Worm (Caenorhabditis elegans) whole organism, late embryonic: ENCODE results near the gene sir-2.1.

Source experiments
- C08G9.2 ChIP-seq: sonication (generic microtip); optimal IDR thresholded peaks from 2 replicates; lab custom pipeline; 2016; ENCODE audit warnings: mild to moderate bottlenecking, missing genetic modification characterization, moderate library complexity, missing compliant biosample characterization
- C38D4.7 ChIP-seq: fragments of 200-800 bp; sonication (Bioruptor generic); optimal IDR thresholded peaks from 2 replicates; lab custom pipeline; 2018; ENCODE audit warnings: mild to moderate bottlenecking, missing genetic modification characterization, moderate library complexity, missing compliant biosample characterization
- F13H6.1 ChIP-seq: sonication (generic microtip); optimal IDR thresholded peaks from 2 replicates; lab custom pipeline; 2016; ENCODE audit warnings: missing genetic modification characterization, missing compliant biosample characterization
- K09A11.1 ChIP-seq: sonication (generic microtip); optimal IDR thresholded peaks from 2 replicates; lab custom pipeline; 2017; ENCODE audit warnings: antibody characterized with exemption, mild to moderate bottlenecking, missing genetic modification characterization, missing compliant biosample characterization; ENCODE audit not compliant: insufficient read depth
- Y22D7AL.16 ChIP-seq: sonication (generic microtip); optimal IDR thresholded peaks from 2 replicates; lab custom pipeline; 2016; ENCODE audit warnings: missing genetic modification characterization, missing compliant biosample characterization
- ahr-1 ChIP-seq: sonication (generic microtip); optimal IDR thresholded peaks from 2 replicates; lab custom pipeline; 2016; ENCODE audit warnings: missing genetic modification characterization, missing compliant biosample characterization
- ama-1 ChIP-seq: fragments of 150-350 bp; optimal IDR thresholded peaks from 2 replicates; lab custom pipeline; 2014
- ceh-18 ChIP-seq: sonication (generic microtip); optimal IDR thresholded peaks from 2 replicates; lab custom pipeline; 2016; ENCODE audit warnings: missing genetic modification characterization, missing compliant biosample characterization
- ceh-19 ChIP-seq: fragments of 200-800 bp; sonication (Bioruptor generic); optimal IDR thresholded peaks from 2 replicates; lab custom pipeline; 2018; ENCODE audit warnings: mild to moderate bottlenecking, missing genetic modification characterization, missing compliant biosample characterization
- ceh-30 ChIP-seq: fragments of 150-350 bp; optimal IDR thresholded peaks from 2 replicates; lab custom pipeline; 2014; ENCODE audit warnings: missing biosample characterization, missing genetic modification characterization
- ceh-31 ChIP-seq: sonication (generic microtip); optimal IDR thresholded peaks from 2 replicates; lab custom pipeline; 2016; ENCODE audit warnings: missing genetic modification characterization, missing compliant biosample characterization
- ceh-48 ChIP-seq: sonication (generic microtip); optimal IDR thresholded peaks from 2 replicates; lab custom pipeline; 2016; ENCODE audit warnings: missing genetic modification characterization, inconsistent platforms, missing compliant biosample characterization
- ceh-6 ChIP-seq: fragments of 200-800 bp; sonication (Bioruptor generic); optimal IDR thresholded peaks from 2 replicates; lab custom pipeline; 2018; ENCODE audit warnings: mild to moderate bottlenecking, missing genetic modification characterization, missing compliant biosample characterization
- ceh-9 ChIP-seq: sonication (generic microtip); optimal IDR thresholded peaks from 2 replicates; lab custom pipeline; 2016; ENCODE audit warnings: mild to moderate bottlenecking, missing genetic modification characterization, inconsistent platforms, missing compliant biosample characterization
- che-1 ChIP-seq: sonication (generic microtip); optimal IDR thresholded peaks from 2 replicates; lab custom pipeline; 2016; ENCODE audit warnings: mild to moderate bottlenecking, missing genetic modification characterization, missing compliant biosample characterization
- dmd-4 ChIP-seq: sonication (generic microtip); optimal IDR thresholded peaks from 2 replicates; lab custom pipeline; 2016; ENCODE audit warnings: borderline replicate concordance, missing genetic modification characterization, missing compliant biosample characterization
- ets-4 ChIP-seq: sonication (generic microtip); optimal IDR thresholded peaks from 2 replicates; lab custom pipeline; 2016; ENCODE audit warnings: missing genetic modification characterization, missing compliant biosample characterization
- fkh-10 ChIP-seq: fragments of 150-350 bp; optimal IDR thresholded peaks from 2 replicates; lab custom pipeline; 2014; ENCODE audit warnings: missing biosample characterization, missing genetic modification reagents, missing genetic modification characterization
- fkh-6 ChIP-seq: sonication (generic microtip); optimal IDR thresholded peaks from 2 replicates; lab custom pipeline; 2016; ENCODE audit warnings: missing genetic modification characterization, missing compliant biosample characterization
- hlh-13 ChIP-seq: fragments of 200-800 bp; sonication (Bioruptor generic); optimal IDR thresholded peaks from 2 replicates; lab custom pipeline; 2018; ENCODE audit warnings: mild to moderate bottlenecking, missing genetic modification characterization, missing compliant biosample characterization
- hlh-8 ChIP-seq: sonication (generic microtip); optimal IDR thresholded peaks from 2 replicates; lab custom pipeline; 2016; ENCODE audit warnings: missing genotype, missing genetic modification characterization, missing compliant biosample characterization
- lin-11 ChIP-seq: fragments of 200-800 bp; sonication (Bioruptor generic); optimal IDR thresholded peaks from 2 replicates; lab custom pipeline; 2018; ENCODE audit warnings: mild to moderate bottlenecking, missing genetic modification characterization, missing compliant biosample characterization
- madf-2 ChIP-seq: sonication (generic microtip); optimal IDR thresholded peaks from 2 replicates; lab custom pipeline; 2017; ENCODE audit warnings: missing genetic modification characterization, missing compliant biosample characterization
- mec-3 ChIP-seq: sonication (generic microtip); optimal IDR thresholded peaks from 2 replicates; lab custom pipeline; 2016; ENCODE audit warnings: borderline replicate concordance, missing genetic modification characterization, missing compliant biosample characterization
- nhr-11 ChIP-seq: fragments of 150-350 bp; optimal IDR thresholded peaks from 2 replicates; lab custom pipeline; 2014; ENCODE audit warnings: missing biosample characterization, missing genetic modification characterization
- nhr-232 ChIP-seq: sonication (generic microtip); optimal IDR thresholded peaks from 2 replicates; lab custom pipeline; 2016; ENCODE audit warnings: missing genetic modification characterization, missing compliant biosample characterization
- odd-2 ChIP-seq: sonication (generic microtip); optimal IDR thresholded peaks from 2 replicates; lab custom pipeline; 2017; ENCODE audit warnings: antibody characterized with exemption, mild to moderate bottlenecking, missing genetic modification characterization, missing compliant biosample characterization
- pat-9 ChIP-seq: fragments of 200-800 bp; sonication (Bioruptor generic); optimal IDR thresholded peaks from 2 replicates; lab custom pipeline; 2018; ENCODE audit warnings: mild to moderate bottlenecking, missing genetic modification characterization, moderate library complexity, missing compliant biosample characterization
- pax-1 ChIP-seq: fragments of 150-350 bp; optimal IDR thresholded peaks from 2 replicates; lab custom pipeline; 2014; ENCODE audit warnings: missing biosample characterization, missing genetic modification characterization
- pha-4 ChIP-seq: fragments of 150-350 bp; optimal IDR thresholded peaks from 2 replicates; lab custom pipeline; 2018; ENCODE audit warnings: missing biosample characterization, missing genetic modification reagents, missing genetic modification characterization
- pros-1 ChIP-seq: fragments of 150-350 bp; optimal IDR thresholded peaks from 2 replicates; lab custom pipeline; 2014; ENCODE audit warnings: missing biosample characterization, missing genetic modification reagents, missing genetic modification characterization
- sdc-2 ChIP-seq: sonication (generic microtip); optimal IDR thresholded peaks from 2 replicates; lab custom pipeline; 2016; ENCODE audit warnings: missing genotype, missing genetic modification characterization, missing compliant biosample characterization
- sox-2 ChIP-seq: fragments of 200-800 bp; sonication (Bioruptor generic); IDR thresholded peaks from 2 replicates; pipeline ENCODE4 v1.3.6; 2022; ENCODE audit warnings: missing genetic modification reagents, missing genetic modification characterization, missing compliant biosample characterization
- tbx-7 ChIP-seq: sonication (generic microtip); optimal IDR thresholded peaks from 2 replicates; lab custom pipeline; 2016; ENCODE audit warnings: missing genotype, missing genetic modification characterization, missing compliant biosample characterization
- unc-3 ChIP-seq, 2 experiments: fragments of 200-800 bp in 1 of 2; sonication (Bioruptor generic) in 1 of 2; sonication (generic microtip) in 1 of 2; conservative IDR thresholded peaks in 1 of 2; optimal IDR thresholded peaks in 1 of 2; 2 replicates each; pipeline versions ENCODE4 v1.3.6 to Lab custom; 2016 to 2022; ENCODE audit warnings: missing compliant biosample characterization in 2 of 2, missing genetic modification characterization in 2 of 2, missing genetic modification reagents in 1 of 2
- unc-42 ChIP-seq: sonication (generic microtip); optimal IDR thresholded peaks from 2 replicates; lab custom pipeline; 2016; ENCODE audit warnings: missing genotype, missing genetic modification characterization, missing compliant biosample characterization
- unc-86 ChIP-seq: sonication (generic microtip); optimal IDR thresholded peaks from 2 replicates; lab custom pipeline; 2016; ENCODE audit warnings: missing genetic modification characterization, missing compliant biosample characterization
- zip-5 ChIP-seq: sonication (generic microtip); optimal IDR thresholded peaks from 2 replicates; lab custom pipeline; 2016; ENCODE audit warnings: missing genetic modification characterization, missing compliant biosample characterization

Gene sir-2.1

DNA sequence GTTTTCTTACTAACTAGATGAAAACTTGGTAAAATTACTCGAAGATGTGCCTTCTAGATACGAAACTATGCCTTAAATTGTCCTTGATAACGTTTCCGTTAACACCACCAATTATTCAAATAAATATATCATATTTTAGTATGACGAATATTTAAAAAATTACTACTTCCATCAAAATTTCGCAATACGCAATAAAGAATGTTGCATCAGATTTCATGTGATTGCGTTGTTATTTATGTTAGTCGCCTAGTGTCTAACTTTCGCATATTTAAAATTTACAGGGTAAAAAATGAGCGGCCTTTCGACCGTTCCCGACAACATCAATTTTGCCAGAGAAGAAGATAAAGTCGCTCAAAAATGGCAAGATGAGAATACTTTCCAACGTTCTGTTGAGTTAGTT lies 2.3 kb upstream of the sir-2.1 start, which contains the start of gene iars-1:
TSS of gene iars-1 (plus strand) at position 276 of the 400 bp plus-strand sequence.
- no peak for TF ChIP-seq C08G9.2
- no peak for TF ChIP-seq odd-2 (tag; lab: Kevin White, UChicago)
- no peak for TF ChIP-seq zip-5 (tag; lab: Kevin White, UChicago)
- no peak for TF ChIP-seq pha-4 (tag; lab: Kevin White, UChicago)
- TF ChIP-seq F13H6.1 (tag; lab: Kevin White, UChicago), result no peak
- no peak for TF ChIP-seq fkh-6 (tag; lab: Kevin White, UChicago)
- TF ChIP-seq C38D4.7 (GFP tag; lab: Kevin White, UChicago), result no peak
- no peak for TF ChIP-seq ceh-48 (tag; lab: Kevin White, UChicago)
- no peak for TF ChIP-seq ceh-9 (tag; lab: Kevin White, UChicago)
- TF ChIP-seq tbx-7, result no peak

DNA sequence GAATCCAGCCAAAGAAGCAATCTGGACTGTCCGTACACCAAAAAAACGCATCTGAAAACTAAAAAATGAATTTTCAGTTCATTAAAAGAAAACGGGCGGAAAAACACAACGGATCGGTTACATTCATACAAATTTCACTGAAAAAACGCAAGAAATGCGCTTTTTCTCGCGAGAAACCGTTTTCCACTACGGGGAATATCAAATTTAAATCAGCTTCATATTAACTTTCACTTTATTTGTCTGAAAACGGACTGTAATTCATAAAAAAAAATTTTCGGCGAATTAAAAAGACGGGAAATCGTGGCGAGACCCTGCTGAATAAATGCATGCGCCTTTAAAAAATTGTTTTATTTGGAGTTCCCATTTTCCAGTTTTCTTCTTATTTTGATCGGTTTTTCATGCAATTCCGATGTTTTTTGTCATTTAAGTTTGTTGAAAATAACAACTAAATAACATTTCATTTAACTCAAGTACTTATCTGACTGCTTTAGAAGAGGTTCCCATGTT lies 1.8 kb upstream of the sir-2.1 start, which contains the start of gene pges-2:
TSS of gene pges-2 (minus strand) at position 51 of the 507 bp plus-strand sequence.
- TF ChIP-seq unc-86 (tag; lab: Kevin White, UChicago) (no peak), ceh-6 (GFP tag; lab: Kevin White, UChicago) (no peak), nhr-11 (no peak), ahr-1 (tag; lab: Kevin White, UChicago) (no peak), unc-42 (tag; lab: Kevin White, UChicago) (no peak), unc-3 (GFP tag; conservative IDR thresholded peaks at IDR 0.05; lab: Robert Waterston, UW) (no peak), unc-3 (tag; optimal IDR thresholded peaks at IDR 0.05; lab: Kevin White, UChicago) (no peak), ceh-30 (tag; lab: Kevin White, UChicago) (no peak), lin-11 (tag; lab: Kevin White, UChicago) (no peak), dmd-4 (tag; lab: Kevin White, UChicago) (no peak), fkh-10 (GFP tag; lab: Kevin White, UChicago) (no peak)

DNA sequence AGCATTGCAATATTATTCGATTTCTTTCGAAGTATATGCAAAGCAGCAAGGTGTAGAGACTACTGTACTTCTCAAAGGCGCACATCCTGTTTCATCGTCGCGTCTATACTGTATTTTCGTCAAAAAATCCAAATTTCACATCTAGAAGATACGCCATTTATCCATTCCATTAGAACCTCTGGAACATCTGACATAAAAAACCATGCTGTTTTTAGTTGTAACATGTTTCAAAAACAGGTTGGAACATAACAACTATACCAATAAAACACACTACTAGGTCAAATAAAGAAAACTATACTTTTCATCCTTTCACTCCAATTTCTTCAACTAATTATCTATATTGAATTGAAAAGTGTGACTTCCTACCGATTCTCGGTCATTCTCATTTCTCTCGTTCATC lies 5.7 kb downstream of the sir-2.1 start, which contains the start of gene ugt-59:
TSS of gene ugt-59 (plus strand) at position 301 of the 400 bp plus-strand sequence.
- TF ChIP-seq fkh-10 (GFP tag; lab: Kevin White, UChicago) (no peak), hlh-13 (GFP tag; lab: Kevin White, UChicago) (no peak), sox-2 (GFP tag; lab: Robert Waterston, UW) (no peak), Y22D7AL.16 (tag; lab: Kevin White, UChicago) (no peak), fkh-6 (tag; lab: Kevin White, UChicago) (no peak)

DNA sequence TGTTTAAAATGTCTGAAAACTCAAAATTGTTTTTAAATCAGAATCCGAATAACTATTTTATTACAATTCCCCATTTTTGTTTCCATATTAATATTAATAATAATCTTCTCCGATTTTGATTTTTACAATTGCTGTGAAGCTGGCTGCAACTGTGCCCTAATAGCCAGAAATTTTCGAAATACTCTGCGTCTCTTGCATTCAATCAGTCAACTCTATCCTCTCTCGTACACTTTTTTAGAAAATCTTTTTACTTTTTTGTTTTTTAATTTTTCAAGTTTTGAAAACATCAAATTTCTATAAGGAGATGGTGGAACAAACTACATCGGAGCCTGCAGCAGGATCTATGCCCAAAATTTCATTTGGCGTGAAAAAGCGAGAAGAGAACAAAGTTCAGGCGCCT lies 8.2 kb downstream of the sir-2.1 start, which contains the start of gene gkow-1:
TSS of gene gkow-1 (plus strand) at position 301 of the 400 bp plus-strand sequence.
- TF ChIP-seq odd-2 (tag; lab: Kevin White, UChicago), result no peak
- no peak for TF ChIP-seq K09A11.1 (tag; lab: Kevin White, UChicago)
- TF ChIP-seq ets-4 (tag; lab: Kevin White, UChicago), result no peak
- TF ChIP-seq ceh-31 (tag; lab: Kevin White, UChicago), result no peak
- no peak for TF ChIP-seq ama-1 (lab: Kevin White, UChicago)
- no peak for TF ChIP-seq pat-9 (tag; lab: Kevin White, UChicago)
- TF ChIP-seq ceh-18 (tag; lab: Kevin White, UChicago), result no peak
- no peak for TF ChIP-seq nhr-232 (tag; lab: Kevin White, UChicago)
- TF ChIP-seq pros-1 (tag; lab: Kevin White, UChicago), result no peak
- no peak for TF ChIP-seq ceh-19 (GFP tag; lab: Kevin White, UChicago)
- TF ChIP-seq, all 69 proteins: peak for 0

DNA sequence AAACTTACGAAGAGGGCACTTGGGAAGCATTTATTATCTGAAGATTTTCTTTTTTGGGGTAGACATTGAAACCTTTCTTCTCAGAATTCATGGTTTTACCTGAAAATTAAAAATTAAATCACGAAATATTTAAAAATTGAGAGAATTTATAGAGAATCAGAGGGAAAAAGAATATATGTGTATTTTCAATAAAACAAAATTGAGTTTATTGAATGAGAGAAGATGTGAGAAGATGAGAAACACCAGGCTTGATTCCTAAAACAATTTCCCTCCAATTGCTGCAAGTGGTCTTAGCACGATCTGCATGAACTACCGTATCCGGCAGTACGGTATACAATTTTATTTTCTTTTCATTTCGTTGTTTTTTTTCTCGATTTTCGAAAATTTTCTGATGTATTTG lies 9.0 kb downstream of the sir-2.1 start, which contains the start of gene R11A8.1:
TSS of gene R11A8.1 (minus strand) at position 101 of the 400 bp plus-strand sequence.
- no peak for TF ChIP-seq sdc-2
- TF ChIP-seq K09A11.1 (tag; lab: Kevin White, UChicago), result no peak
- no peak for TF ChIP-seq ceh-48 (tag; lab: Kevin White, UChicago)
- no peak for TF ChIP-seq mec-3 (tag; lab: Kevin White, UChicago)
- TF ChIP-seq madf-2, result no peak
- TF ChIP-seq pax-1 (tag; lab: Kevin White, UChicago), result no peak
- TF ChIP-seq hlh-8 (tag; lab: Kevin White, UChicago), result no peak
- no peak for TF ChIP-seq ceh-9 (tag; lab: Kevin White, UChicago)
- TF ChIP-seq F13H6.1 (tag; lab: Kevin White, UChicago), result no peak
- TF ChIP-seq che-1 (tag; lab: Kevin White, UChicago), result no peak
